Worm (Caenorhabditis elegans): ENCODE measurements around the gene pitp-1.

DNA sequence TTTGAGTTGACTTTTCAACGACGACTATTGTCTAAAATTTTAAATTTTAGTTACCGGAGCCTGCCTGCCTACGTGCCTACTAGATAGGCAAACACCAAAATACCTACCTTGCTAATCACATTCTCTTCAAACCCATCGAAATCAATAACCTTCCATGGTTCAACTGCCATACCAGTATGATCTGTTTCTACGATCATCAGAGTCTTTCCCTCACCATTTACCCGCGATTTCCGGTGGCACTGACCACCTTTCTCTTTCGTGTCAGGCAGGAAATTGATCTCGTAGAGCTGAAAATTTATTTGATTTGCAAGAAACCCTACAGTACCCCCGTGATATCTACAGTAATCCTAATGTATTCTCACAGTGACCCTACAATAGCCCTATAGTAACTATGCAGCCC, 44.6 kb downstream of the pitp-1 start:
- TF ChIP-seq fkh-10 (GFP tag; optimal IDR thresholded peaks at IDR 0.05): no peak
- no peak for TF ChIP-seq nhr-28 (tag; optimal IDR thresholded peaks at IDR 0.05)
- TF ChIP-seq fos-1 (tag; optimal IDR thresholded peaks at IDR 0.05): no peak
- TF ChIP-seq skn-1 (tag; optimal IDR thresholded peaks at IDR 0.05): no peak
- TF ChIP-seq pha-4 (tag; optimal IDR thresholded peaks at IDR 0.05): no peak
- no peak for TF ChIP-seq egl-5 (tag; optimal IDR thresholded peaks at IDR 0.05)
- TF ChIP-seq lsy-12 (tag; optimal IDR thresholded peaks at IDR 0.05): no peak
